Fruit fly (Drosophila melanogaster) whole organism, wandering third instar larva: ENCODE results near the gene Tango6.
A peak's percentile ranks its signal among the peaks of the same experiment; 100 is the strongest.

Experiments used
- Abd-B ChIP-seq: fragments of >200 bp; optimal IDR thresholded peaks from 2 replicates; lab custom pipeline; 2017; ENCODE audit warnings: missing biosample characterization, missing genetic modification characterization
- CG32264 ChIP-seq: fragments of 200-800 bp; sonication (Bioruptor generic); optimal IDR thresholded peaks from 2 replicates; lab custom pipeline; 2016; ENCODE audit warnings: missing biosample characterization, missing genetic modification characterization
- CG9705 ChIP-seq: fragments of 200-800 bp; sonication (Bioruptor generic); optimal IDR thresholded peaks from 2 replicates; lab custom pipeline; 2018; ENCODE audit warnings: missing biosample characterization, mild to moderate bottlenecking, missing genetic modification characterization
- CrebA ChIP-seq: fragments of 200-800 bp; sonication (Bioruptor generic); optimal IDR thresholded peaks from 2 replicates; lab custom pipeline; 2016; ENCODE audit warnings: missing biosample characterization, mild to moderate bottlenecking, missing genetic modification characterization, borderline replicate concordance
- Dfd ChIP-seq: fragments of >200 bp; optimal IDR thresholded peaks from 2 replicates; lab custom pipeline; 2017; ENCODE audit warnings: missing biosample characterization, missing genetic modification characterization
- Dif ChIP-seq: fragments of 200-275, 200-300 bp; sonication (Bioruptor generic); optimal IDR thresholded peaks from 2 replicates; lab custom pipeline; 2018; ENCODE audit warnings: missing biosample characterization, missing genetic modification characterization; ENCODE audit not compliant: partially characterized antibody
- GATAd ChIP-seq: sonication (Bioruptor generic); optimal IDR thresholded peaks from 2 replicates; lab custom pipeline; 2016; ENCODE audit warnings: missing biosample characterization, missing genetic modification characterization
- HLH106 ChIP-seq: fragments of 200-800 bp; optimal IDR thresholded peaks from 3 replicates; lab custom pipeline; 2019; ENCODE audit warnings: missing biosample characterization, mild to moderate bottlenecking, missing genetic modification characterization, moderate library complexity
- Hnf4 ChIP-seq: fragments of 200-800 bp; sonication (Bioruptor generic); optimal IDR thresholded peaks from 2 replicates; lab custom pipeline; 2016; ENCODE audit warnings: missing biosample characterization, mild to moderate bottlenecking, missing genetic modification characterization
- Hr78 ChIP-seq: fragments of >200 bp; optimal IDR thresholded peaks from 2 replicates; lab custom pipeline; 2017; ENCODE audit warnings: missing biosample characterization, missing genetic modification characterization
- Hr83 ChIP-seq: fragments of 200-300 bp; sonication (Bioruptor generic); optimal IDR thresholded peaks from 2 replicates; lab custom pipeline; 2016; ENCODE audit warnings: missing biosample characterization, mild to moderate bottlenecking, missing genetic modification characterization, moderate library complexity; ENCODE audit not compliant: poor library complexity, severe bottlenecking
- Jra ChIP-seq: sonication (Bioruptor generic); optimal IDR thresholded peaks from 2 replicates; lab custom pipeline; 2016; ENCODE audit warnings: missing biosample characterization, missing genetic modification characterization
- Mio ChIP-seq: sonication (Bioruptor generic); optimal IDR thresholded peaks from 2 replicates; lab custom pipeline; 2016; ENCODE audit warnings: missing biosample characterization, missing genetic modification characterization
- Myc ChIP-seq: fragments of >200 bp; optimal IDR thresholded peaks from 2 replicates; lab custom pipeline; 2017
- N ChIP-seq: fragments of >200 bp; optimal IDR thresholded peaks from 2 replicates; lab custom pipeline; 2018; ENCODE audit warnings: missing biosample characterization, missing external identifiers, missing genetic modification characterization
- OdsH ChIP-seq: fragments of 200-800 bp; sonication (Bioruptor generic); optimal IDR thresholded peaks from 2 replicates; lab custom pipeline; 2016; ENCODE audit warnings: missing biosample characterization, mild to moderate bottlenecking, missing genetic modification characterization
- Rel ChIP-seq, 2 experiments: fragments of 200-800 bp; sonication (Bioruptor generic) in 1 of 2; optimal IDR thresholded peaks; 2 replicates in 1 of 2; 3 replicates in 1 of 2; lab custom pipeline; 2016 to 2019; ENCODE audit warnings: mild to moderate bottlenecking in 2 of 2, missing biosample characterization in 2 of 2, missing genetic modification characterization in 2 of 2, moderate library complexity in 1 of 2
- Sp1 ChIP-seq: fragments of 200-800 bp; sonication (Bioruptor generic); optimal IDR thresholded peaks from 3 replicates; lab custom pipeline; 2019; ENCODE audit warnings: missing biosample characterization, mild to moderate bottlenecking, missing genetic modification characterization, moderate library complexity
- Vsx2 ChIP-seq: fragments of 200-300, 225-300 bp; sonication (Bioruptor generic); optimal IDR thresholded peaks from 2 replicates; lab custom pipeline; 2018; ENCODE audit warnings: missing biosample characterization, missing genetic modification characterization; ENCODE audit not compliant: partially characterized antibody
- br ChIP-seq: fragments of 200-800 bp; sonication (Bioruptor generic); optimal IDR thresholded peaks from 2 replicates; lab custom pipeline; 2016; ENCODE audit warnings: missing biosample characterization, missing genetic modification characterization
- brk ChIP-seq: fragments of 200-800 bp; sonication (Bioruptor generic); optimal IDR thresholded peaks from 2 replicates; lab custom pipeline; 2016; ENCODE audit warnings: missing biosample characterization, mild to moderate bottlenecking, missing genetic modification characterization
- dl ChIP-seq, 2 experiments: fragments of 175-275, 200-275 bp in 1 of 2; fragments of 200-275 bp in 1 of 2; sonication (Bioruptor generic); optimal IDR thresholded peaks; lab custom pipeline; 2018; ENCODE audit warnings: mild to moderate bottlenecking in 2 of 2, missing biosample characterization in 2 of 2, missing genetic modification characterization in 2 of 2, moderate library complexity in 2 of 2; ENCODE audit not compliant: partially characterized antibody in 2 of 2, insufficient read depth in 1 of 2
- dmrt93B ChIP-seq: fragments of 200-800 bp; sonication (Bioruptor generic); optimal IDR thresholded peaks from 2 replicates; lab custom pipeline; 2018; ENCODE audit warnings: missing biosample characterization, mild to moderate bottlenecking, missing genetic modification characterization
- dsf ChIP-seq: sonication (Bioruptor generic); optimal IDR thresholded peaks from 2 replicates; lab custom pipeline; 2016; ENCODE audit warnings: missing biosample characterization, missing genetic modification characterization, borderline replicate concordance
- ey ChIP-seq: fragments of 200-800 bp; sonication (Bioruptor generic); optimal IDR thresholded peaks from 2 replicates; lab custom pipeline; 2016; ENCODE audit warnings: missing biosample characterization, missing genetic modification characterization
- foxo ChIP-seq, 2 experiments: fragments of 200-800 bp; sonication (Bioruptor generic); optimal IDR thresholded peaks; 2 replicates in 1 of 2; 3 replicates in 1 of 2; lab custom pipeline; 2016 to 2017; ENCODE audit warnings: missing biosample characterization in 2 of 2, missing genetic modification characterization in 2 of 2
- fru ChIP-seq: fragments of 200-800 bp; sonication (Bioruptor generic); optimal IDR thresholded peaks from 3 replicates; lab custom pipeline; 2016; ENCODE audit warnings: missing biosample characterization, mild to moderate bottlenecking, missing genetic modification characterization
- h ChIP-seq: fragments of 200-800 bp; sonication (Bioruptor generic); optimal IDR thresholded peaks from 3 replicates; lab custom pipeline; 2016; ENCODE audit warnings: missing biosample characterization, mild to moderate bottlenecking, missing genetic modification characterization
- jim ChIP-seq: fragments of 175-275, 200-325 bp; sonication (Bioruptor generic); optimal IDR thresholded peaks from 2 replicates; lab custom pipeline; 2016; ENCODE audit warnings: missing biosample characterization, mild to moderate bottlenecking, missing genetic modification characterization
- lola ChIP-seq: fragments of >200 bp; optimal IDR thresholded peaks from 2 replicates; lab custom pipeline; 2017; ENCODE audit warnings: missing biosample characterization, missing genetic modification characterization
- pan ChIP-seq: fragments of >200 bp; optimal IDR thresholded peaks from 2 replicates; lab custom pipeline; 2017
- psq ChIP-seq: fragments of 200-800 bp; sonication (Bioruptor generic); optimal IDR thresholded peaks from 3 replicates; lab custom pipeline; 2017; ENCODE audit warnings: missing biosample characterization, mild to moderate bottlenecking, missing genetic modification characterization, moderate library complexity
- rgr ChIP-seq: fragments of 200-800 bp; sonication (Bioruptor generic); optimal IDR thresholded peaks from 3 replicates; lab custom pipeline; 2016; ENCODE audit warnings: missing biosample characterization, mild to moderate bottlenecking, missing genetic modification characterization
- sage ChIP-seq: fragments of 200-800 bp; sonication (Bioruptor generic); optimal IDR thresholded peaks from 2 replicates; lab custom pipeline; 2016; ENCODE audit warnings: missing biosample characterization, mild to moderate bottlenecking, missing genetic modification characterization
- sv ChIP-seq: fragments of 200-800 bp; sonication (Bioruptor generic); optimal IDR thresholded peaks from 3 replicates; lab custom pipeline; 2016; ENCODE audit warnings: missing biosample characterization, missing genetic modification characterization
- tai ChIP-seq: sonication (Bioruptor generic); optimal IDR thresholded peaks from 2 replicates; lab custom pipeline; 2016; ENCODE audit warnings: missing biosample characterization, missing genetic modification characterization
- usp ChIP-seq: fragments of >200 bp; optimal IDR thresholded peaks from 2 replicates; lab custom pipeline; 2017; ENCODE audit warnings: missing biosample characterization, missing genetic modification characterization
- woc ChIP-seq: sonication (Bioruptor generic); optimal IDR thresholded peaks from 2 replicates; lab custom pipeline; 2016; ENCODE audit warnings: missing biosample characterization, mild to moderate bottlenecking, missing genetic modification characterization

Tango6 gene

DNA sequence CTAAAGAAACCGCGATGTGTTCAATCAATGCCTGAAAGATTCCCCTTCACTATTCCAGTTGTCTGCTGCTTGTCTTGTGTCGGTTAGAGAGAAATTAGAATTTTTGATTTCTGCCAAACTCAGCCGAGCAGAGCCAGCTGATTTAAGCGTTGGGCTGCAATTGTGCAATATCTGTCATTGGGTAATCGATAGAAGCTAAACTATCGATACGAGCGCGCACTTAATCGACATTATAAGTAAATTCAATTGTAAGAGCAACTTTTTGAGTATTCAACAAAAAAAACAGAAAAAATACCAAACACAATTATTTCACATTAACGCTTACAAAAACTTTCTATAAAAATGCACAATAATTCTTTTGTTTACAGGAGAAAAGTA lies 25.0 kb upstream of the Tango6 start, which contains the start of gene ssp3:
TSS of gene ssp3 (minus strand) at position 164 of the 378 bp plus-strand sequence.
- no peak for TF ChIP-seq h (GFP tag; lab: Kevin White, UChicago)
- TF ChIP-seq CG32264, result no peak
- TF ChIP-seq tai (GFP tag; lab: Kevin White, UChicago), result peak; percentile 13
- TF ChIP-seq Vsx2 (GFP tag; lab: Kevin White, UChicago), result no peak
- no peak for TF ChIP-seq ey (GFP tag; lab: Kevin White, UChicago)
- no peak for TF ChIP-seq HLH106 (tag; lab: Kevin White, UChicago)
- TF ChIP-seq CG9705 (GFP tag; lab: Kevin White, UChicago), result no peak

DNA sequence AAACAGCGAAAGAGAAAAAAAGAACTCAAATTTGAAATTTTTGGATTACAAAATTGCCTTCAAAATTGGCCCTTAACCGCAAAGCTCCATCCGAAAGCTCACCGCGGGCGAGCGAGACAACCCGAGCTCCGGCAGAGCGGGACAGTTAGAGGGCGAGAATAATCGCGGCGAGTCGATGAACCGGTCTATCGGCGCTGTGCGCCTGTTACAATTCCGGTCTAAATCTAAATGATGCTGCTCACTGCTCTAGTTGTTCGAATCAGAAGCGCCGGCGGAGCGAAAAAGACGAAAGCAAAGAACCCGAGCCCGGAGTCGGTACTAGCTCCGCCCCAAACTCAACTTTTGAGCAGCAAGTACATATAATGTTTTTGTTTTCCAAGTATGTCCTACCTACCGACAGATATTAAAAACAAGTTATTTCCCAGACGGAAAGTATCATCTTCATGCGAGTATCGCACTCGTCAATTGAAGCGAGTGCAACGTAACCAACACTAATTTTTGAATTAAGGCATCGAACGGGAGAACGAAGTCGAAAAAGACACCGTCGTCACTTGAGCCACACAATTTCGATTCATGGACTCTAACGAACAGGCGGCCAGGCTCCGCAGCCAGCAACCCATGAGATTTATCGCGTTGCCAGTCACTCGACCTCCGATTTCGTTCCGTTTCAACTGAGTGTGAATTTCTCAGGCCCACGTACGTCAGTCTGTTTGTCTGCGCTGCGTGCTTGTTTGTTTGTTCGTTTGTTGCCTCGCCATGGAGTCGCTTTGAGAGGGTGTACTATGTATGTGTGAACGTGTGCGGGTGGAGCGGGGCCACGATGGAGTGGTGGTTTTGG lies 24.4 kb upstream of the Tango6 start:
- no peak for TF ChIP-seq rgr
- no peak for TF ChIP-seq foxo (GFP tag; optimal IDR thresholded peaks at IDR 0.05; lab: Kevin White, UChicago)
- TF ChIP-seq sage, result no peak
- no peak for TF ChIP-seq dsf (GFP tag; lab: Kevin White, UChicago)
- no peak for TF ChIP-seq usp (GFP tag; lab: Kevin White, UChicago)
- no peak for TF ChIP-seq Dfd
- TF ChIP-seq woc (GFP tag; lab: Kevin White, UChicago), result peak; percentile 46
- TF ChIP-seq HLH106 (tag; lab: Kevin White, UChicago), result no peak
- no peak for TF ChIP-seq CG9705 (GFP tag; lab: Kevin White, UChicago)
- peak; percentile 4 for TF ChIP-seq h (GFP tag; lab: Kevin White, UChicago)
- TF ChIP-seq tai (GFP tag; lab: Kevin White, UChicago), result no peak
- peak; percentile 70 to 83 for TF ChIP-seq dl (GFP tag; optimal IDR thresholded peaks at IDR 0.05; lab: Kevin White, UChicago; ENCODE audit: insufficient read depth in 1 of 2, partially characterized antibody in 2 of 2)
- TF ChIP-seq GATAd (GFP tag; lab: Kevin White, UChicago), result no peak
- TF ChIP-seq lola (GFP tag; lab: Kevin White, UChicago), result no peak
- TF ChIP-seq CG32264, result no peak
- TF ChIP-seq CrebA (GFP tag; lab: Kevin White, UChicago), result peak; percentile 90
- TF ChIP-seq jim, result no peak
- TF ChIP-seq fru (GFP tag; lab: Kevin White, UChicago), result peak; percentile 18
- no peak for TF ChIP-seq Hr83 (GFP tag; lab: Kevin White, UChicago)
- peak; percentile 45 for TF ChIP-seq Rel (GFP tag; optimal IDR thresholded peaks at IDR 0.05; lab: Kevin White, UChicago)
- peak; percentile 71 for TF ChIP-seq Rel (tag; optimal IDR thresholded peaks at IDR 0.05; lab: Kevin White, UChicago)
- TF ChIP-seq Hr78 (GFP tag; lab: Kevin White, UChicago), result no peak
- TF ChIP-seq Abd-B (GFP tag; lab: Kevin White, UChicago), result no peak
- peak; percentile 86 for TF ChIP-seq Vsx2 (GFP tag; lab: Kevin White, UChicago)
- peak; percentile 11 for TF ChIP-seq ey (GFP tag; lab: Kevin White, UChicago)
- TF ChIP-seq Hnf4 (GFP tag; lab: Kevin White, UChicago), result peak; percentile 50
- TF ChIP-seq psq, result peak; percentile 48
- TF ChIP-seq N (GFP tag; lab: Kevin White, UChicago), result no peak
- no peak for TF ChIP-seq OdsH (GFP tag; lab: Kevin White, UChicago)
- peak; percentile 59 for TF ChIP-seq brk (GFP tag; lab: Kevin White, UChicago)
- TF ChIP-seq sv (GFP tag; lab: Kevin White, UChicago), result no peak
- TF ChIP-seq br (GFP tag; lab: Kevin White, UChicago), result peak; percentile 62
- no peak for TF ChIP-seq Jra (GFP tag; lab: Kevin White, UChicago)
- TF ChIP-seq Sp1 (GFP tag; lab: Kevin White, UChicago), result peak; percentile 33
- peak; percentile 87 for TF ChIP-seq Dif (GFP tag; lab: Kevin White, UChicago)
- TF ChIP-seq Mio (GFP tag; lab: Kevin White, UChicago), result no peak
- no peak for TF ChIP-seq dmrt93B (GFP tag; lab: Kevin White, UChicago)
- no peak for TF ChIP-seq pan (lab: Kevin White, UChicago)
- TF ChIP-seq Myc (lab: Kevin White, UChicago), result no peak
